Worm (Caenorhabditis elegans): ENCODE measurements around the gene F32A5.4.

Gene F32A5.4

ce11 chrII:7233274-7233673, 4.3 kb downstream of the F32A5.4 start:
- TF ChIP-seq ceh-22 (tag; optimal IDR thresholded peaks at IDR 0.05) (no peak), ceh-2 (tag; optimal IDR thresholded peaks at IDR 0.05) (no peak), ceh-24 (tag; optimal IDR thresholded peaks at IDR 0.05) (no peak), sox-2 (GFP tag; IDR thresholded peaks at IDR 0.05) (no peak), C08G9.2 (tag; optimal IDR thresholded peaks at IDR 0.05) (no peak), pag-3 (tag; optimal IDR thresholded peaks at IDR 0.05; ENCODE audit: borderline replicate concordance) (no peak), tbx-7 (tag; optimal IDR thresholded peaks at IDR 0.05) (no peak), fax-1 (tag; optimal IDR thresholded peaks at IDR 0.05) (no peak), zip-5 (tag; optimal IDR thresholded peaks at IDR 0.05) (no peak), T23F11.4 (GFP tag; optimal IDR thresholded peaks at IDR 0.05) (no peak), che-1 (tag; optimal IDR thresholded peaks at IDR 0.05) (no peak), ceh-48 (tag; optimal IDR thresholded peaks at IDR 0.05) (no peak), fkh-10 (GFP tag; optimal IDR thresholded peaks at IDR 0.05) (no peak), pha-2 (tag; optimal IDR thresholded peaks at IDR 0.05) (no peak), pros-1 (tag; optimal IDR thresholded peaks at IDR 0.05) (no peak), ref-2 (tag; optimal IDR thresholded peaks at IDR 0.05) (no peak)

ce11 chrII:7236937-7237336, 8.0 kb downstream of the F32A5.4 start:
- TF ChIP-seq F13H6.1 (tag; optimal IDR thresholded peaks at IDR 0.05) (no peak), madf-2 (tag; optimal IDR thresholded peaks at IDR 0.05) (no peak), elt-4 (tag; optimal IDR thresholded peaks at IDR 0.05) (no peak), npax-4 (tag; optimal IDR thresholded peaks at IDR 0.05) (no peak), ceh-22 (tag; optimal IDR thresholded peaks at IDR 0.05) (no peak), hlh-30 (tag; optimal IDR thresholded peaks at IDR 0.05; ENCODE audit: insufficient read depth) (no peak), ceh-24 (tag; optimal IDR thresholded peaks at IDR 0.05) (no peak), hlh-15 (tag; optimal IDR thresholded peaks at IDR 0.05) (no peak), C38D4.7 (GFP tag; optimal IDR thresholded peaks at IDR 0.05) (no peak), che-1 (tag; optimal IDR thresholded peaks at IDR 0.05) (no peak), sox-4 (tag; optimal IDR thresholded peaks at IDR 0.05) (no peak), pqm-1 (tag; optimal IDR thresholded peaks at IDR 0.05) (no peak), C08G9.2 (tag; optimal IDR thresholded peaks at IDR 0.05) (no peak), lim-6 (tag; optimal IDR thresholded peaks at IDR 0.05) (no peak), pag-3 (tag; optimal IDR thresholded peaks at IDR 0.05; ENCODE audit: borderline replicate concordance) (no peak), unc-86 (tag; optimal IDR thresholded peaks at IDR 0.05) (no peak)

ce11 chrII:7238248-7238647, 9.3 kb downstream of the F32A5.4 start, which contains the start of gene aqp-1:
TSS of gene aqp-1 (minus strand) at chrII:7238349.
- TF ChIP-seq fkh-10 (GFP tag; optimal IDR thresholded peaks at IDR 0.05) (no peak), pax-1 (tag; optimal IDR thresholded peaks at IDR 0.05) (no peak), elt-2 (tag; optimal IDR thresholded peaks at IDR 0.05) (no peak), rnt-1 (tag; optimal IDR thresholded peaks at IDR 0.05) (no peak), ceh-45 (GFP tag; IDR thresholded peaks at IDR 0.05) (no peak), ceh-19 (GFP tag; optimal IDR thresholded peaks at IDR 0.05) (no peak), ama-1 (optimal IDR thresholded peaks at IDR 0.05) (no peak), ceh-31 (tag; optimal IDR thresholded peaks at IDR 0.05) (no peak)

ce11 chrII:7238791-7239190, 9.8 kb downstream of the F32A5.4 start:
- TF ChIP-seq npax-4 (tag; optimal IDR thresholded peaks at IDR 0.05) (no peak), fax-1 (tag; optimal IDR thresholded peaks at IDR 0.05) (no peak), fkh-10 (GFP tag; optimal IDR thresholded peaks at IDR 0.05) (no peak)

- no peak for TF ChIP-seq ceh-18 (tag; optimal IDR thresholded peaks at IDR 0.05)
- TF ChIP-seq tbx-7 (tag; optimal IDR thresholded peaks at IDR 0.05): no peak
- TF ChIP-seq nhr-11 (tag; optimal IDR thresholded peaks at IDR 0.05): no peak
- TF ChIP-seq pag-3 (tag; optimal IDR thresholded peaks at IDR 0.05; ENCODE audit: borderline replicate concordance): no peak
Measured at ce11 chrII:7239705-7240104, 10.8 kb downstream of the F32A5.4 start.
